Fruit fly (Drosophila melanogaster) whole organism, embryonic: ENCODE measurements around the gene Cyt-c-p.

Experiments used
- Deaf1 ChIP-seq: fragments of 200-800 bp; optimal IDR thresholded peaks from 3 replicates; lab custom pipeline; 2019; ENCODE audit warnings: missing biosample characterization, mild to moderate bottlenecking, missing genetic modification characterization, moderate library complexity
- Ets65A ChIP-seq: fragments of 200-800 bp; sonication (Bioruptor generic); peaks from one replicate; lab custom pipeline; 2016; ENCODE audit warnings: missing biosample characterization, missing genetic modification characterization
- Trl ChIP-seq, 3 experiments: fragments of >200 bp in 2 of 3; fragments of 200-800 bp in 1 of 3; sonication (Bioruptor generic) in 1 of 3; optimal IDR thresholded peaks; 2 replicates in 1 of 3; 3 replicates in 2 of 3; lab custom pipeline; 2016 to 2017; ENCODE audit warnings: missing biosample characterization in 1 of 3, missing genetic modification characterization in 1 of 3
- sd ChIP-seq: fragments of 200-800 bp; sonication (Bioruptor generic); optimal IDR thresholded peaks from 3 replicates; lab custom pipeline; 2018; ENCODE audit warnings: missing biosample characterization, mild to moderate bottlenecking, missing genetic modification characterization, moderate library complexity

Cyt-c-p gene

dm6 chr2L:16766070-16766752 lies 46.5 kb downstream of the Cyt-c-p start, which contains the start of gene Mhc (continued):
- TF ChIP-seq Deaf1 (tag; lab: Kevin White, UChicago) = peak; percentile 10
- peak; percentile 89 for TF ChIP-seq Ets65A (GFP tag; lab: Kevin White, UChicago)
- TF ChIP-seq Trl (optimal IDR thresholded peaks at IDR 0.05; lab: Kevin White, UChicago) = peak; percentile 17 to 58
- TF ChIP-seq Trl (GFP tag; optimal IDR thresholded peaks at IDR 0.05; lab: Kevin White, UChicago) = no peak
- peak; percentile 71 for TF ChIP-seq sd (tag; lab: Kevin White, UChicago)
